Fruit fly (Drosophila melanogaster) whole organism, prepupa: ENCODE results near the gene Rbp.
A peak's percentile ranks its signal among the peaks of the same experiment; 100 is the strongest.

ENCODE experiments used
- Blimp-1 ChIP-seq: fragments of 200-800 bp; sonication (Bioruptor generic); optimal IDR thresholded peaks from 3 replicates; lab custom pipeline; 2017; ENCODE audit warnings: missing biosample characterization, missing genetic modification characterization, mild to moderate bottlenecking, moderate library complexity, missing genetic modification reagents
- CG10631 ChIP-seq: fragments of 200-800 bp; sonication (Bioruptor generic); optimal IDR thresholded peaks from 2 replicates; lab custom pipeline; 2016; ENCODE audit warnings: missing biosample characterization, missing genetic modification characterization
- CG11294 ChIP-seq: fragments of 200-800 bp; sonication (Bioruptor generic); IDR thresholded peaks from 2 replicates; pipeline ENCODE4 v1.3.6; 2022; ENCODE audit warnings: missing biosample characterization, missing genetic modification characterization
- CG11762 ChIP-seq: fragments of 200-800 bp; sonication (Bioruptor generic); optimal IDR thresholded peaks from 3 replicates; lab custom pipeline; 2016; ENCODE audit warnings: missing biosample characterization, missing genetic modification characterization; ENCODE audit not compliant: insufficient read depth
- CG11902 ChIP-seq: fragments of 200-800 bp; sonication (Bioruptor generic); optimal IDR thresholded peaks from 3 replicates; lab custom pipeline; 2016; ENCODE audit warnings: missing biosample characterization, missing genetic modification characterization
- CG1621 ChIP-seq: fragments of 200-800 bp; sonication (Bioruptor generic); optimal IDR thresholded peaks from 3 replicates; lab custom pipeline; 2018; ENCODE audit warnings: missing biosample characterization, mild to moderate bottlenecking, missing genetic modification characterization
- CG32006 ChIP-seq: fragments of 200-800 bp; sonication (Bioruptor generic); optimal IDR thresholded peaks from 3 replicates; lab custom pipeline; 2017; ENCODE audit warnings: missing biosample characterization, mild to moderate bottlenecking, missing genetic modification characterization
- CG3919 ChIP-seq: fragments of 200-800 bp; sonication (Bioruptor generic); optimal IDR thresholded peaks from 3 replicates; lab custom pipeline; 2016; ENCODE audit warnings: missing biosample characterization, missing genetic modification characterization
- CG6276 ChIP-seq: fragments of 200-800 bp; sonication (Bioruptor generic); optimal IDR thresholded peaks from 2 replicates; lab custom pipeline; 2017; ENCODE audit warnings: missing biosample characterization, mild to moderate bottlenecking, missing genetic modification characterization
- CG6854 ChIP-seq: fragments of 200-800 bp; sonication (Bioruptor generic); optimal IDR thresholded peaks from 2 replicates; lab custom pipeline; 2017; ENCODE audit warnings: missing biosample characterization, mild to moderate bottlenecking, missing genetic modification characterization
- CG8119 ChIP-seq: fragments of 200-800 bp; sonication (Bioruptor generic); IDR thresholded peaks from 3 replicates; pipeline ENCODE4 v1.3.6; 2022; ENCODE audit warnings: missing biosample characterization, missing genetic modification characterization
- CG9139 ChIP-seq: fragments of 200-800 bp; sonication (Bioruptor generic); optimal IDR thresholded peaks from 3 replicates; lab custom pipeline; 2017; ENCODE audit warnings: missing biosample characterization, mild to moderate bottlenecking, missing genetic modification characterization
- Eip78C ChIP-seq: fragments of 200-800 bp; sonication (Bioruptor generic); peaks from one replicate; lab custom pipeline; 2016; ENCODE audit warnings: missing biosample characterization, missing genetic modification characterization
- Eip93F ChIP-seq: fragments of 200-800 bp; sonication (Bioruptor generic); optimal IDR thresholded peaks from 2 replicates; lab custom pipeline; 2016; ENCODE audit warnings: missing biosample characterization, mild to moderate bottlenecking, missing genetic modification characterization
- Gug ChIP-seq: fragments of 200-800 bp; sonication (Bioruptor generic); IDR thresholded peaks from 2 replicates; pipeline ENCODE4 v1.3.6; 2022; ENCODE audit warnings: missing biosample characterization, missing genetic modification characterization
- Hr38 ChIP-seq: sonication (Bioruptor generic); optimal IDR thresholded peaks from 2 replicates; lab custom pipeline; 2016; ENCODE audit warnings: missing biosample characterization, missing genetic modification characterization
- Hr39 ChIP-seq: fragments of 200-800 bp; sonication (Bioruptor generic); optimal IDR thresholded peaks from 2 replicates; lab custom pipeline; 2016; ENCODE audit warnings: missing biosample characterization, missing genetic modification characterization
- Hr4 ChIP-seq: fragments of 200-800 bp; sonication (Bioruptor generic); optimal IDR thresholded peaks from 3 replicates; lab custom pipeline; 2016; ENCODE audit warnings: missing biosample characterization, missing genetic modification characterization
- Lpt ChIP-seq: fragments of 200-800 bp; sonication (Bioruptor generic); optimal IDR thresholded peaks from 3 replicates; lab custom pipeline; 2016; ENCODE audit warnings: missing biosample characterization, missing genetic modification characterization
- OdsH ChIP-seq: fragments of 200-800 bp; sonication (Bioruptor generic); optimal IDR thresholded peaks from 3 replicates; lab custom pipeline; 2016; ENCODE audit warnings: missing biosample characterization, missing genetic modification characterization
- Smox ChIP-seq: fragments of 200-800 bp; sonication (Bioruptor generic); optimal IDR thresholded peaks from 3 replicates; lab custom pipeline; 2016; ENCODE audit warnings: missing biosample characterization, missing genetic modification characterization
- Sox14 ChIP-seq: fragments of 200-800 bp; sonication (Bioruptor generic); optimal IDR thresholded peaks from 3 replicates; lab custom pipeline; 2016; ENCODE audit warnings: missing biosample characterization, missing genetic modification characterization
- Sox15 ChIP-seq: fragments of 200-800 bp; sonication (Bioruptor generic); optimal IDR thresholded peaks from 3 replicates; lab custom pipeline; 2016; ENCODE audit warnings: missing biosample characterization, missing genetic modification characterization
- acj6 ChIP-seq: fragments of 200-800 bp; sonication (Bioruptor generic); optimal IDR thresholded peaks from 3 replicates; lab custom pipeline; 2016; ENCODE audit warnings: missing biosample characterization, missing genetic modification characterization
- cyc ChIP-seq: fragments of 200-800 bp; sonication (Bioruptor generic); optimal IDR thresholded peaks from 3 replicates; lab custom pipeline; 2016; ENCODE audit warnings: missing biosample characterization, missing genetic modification characterization
- dsx ChIP-seq: fragments of 200-800 bp; optimal IDR thresholded peaks from 3 replicates; lab custom pipeline; 2019; ENCODE audit warnings: missing biosample characterization, mild to moderate bottlenecking, missing genetic modification characterization, moderate library complexity; ENCODE audit not compliant: poor library complexity, severe bottlenecking
- fd59A ChIP-seq: fragments of 200-800 bp; sonication (Bioruptor generic); optimal IDR thresholded peaks from 2 replicates; lab custom pipeline; 2017; ENCODE audit warnings: missing biosample characterization, mild to moderate bottlenecking, missing genetic modification characterization, missing genetic modification reagents
- fkh ChIP-seq: fragments of 200-800 bp; sonication (Bioruptor generic); optimal IDR thresholded peaks from 3 replicates; lab custom pipeline; 2017; ENCODE audit warnings: missing biosample characterization, mild to moderate bottlenecking, missing genetic modification characterization, moderate library complexity
- lz ChIP-seq: fragments of 200-800 bp; sonication (Bioruptor generic); optimal IDR thresholded peaks from 3 replicates; lab custom pipeline; 2016; ENCODE audit warnings: missing biosample characterization, missing genetic modification characterization
- net ChIP-seq: fragments of 200-800 bp; sonication (Bioruptor generic); optimal IDR thresholded peaks from 3 replicates; lab custom pipeline; 2016; ENCODE audit warnings: missing biosample characterization, missing genetic modification characterization
- salr ChIP-seq, 2 experiments: fragments of 200-800 bp; sonication (Bioruptor generic); optimal IDR thresholded peaks; 3 replicates each; lab custom pipeline; 2016 to 2018; ENCODE audit warnings: missing biosample characterization in 2 of 2, missing genetic modification characterization in 2 of 2, mild to moderate bottlenecking in 1 of 2
- spab ChIP-seq: fragments of 200-800 bp; sonication (Bioruptor generic); optimal IDR thresholded peaks from 2 replicates; lab custom pipeline; 2017; ENCODE audit warnings: missing biosample characterization, mild to moderate bottlenecking, missing genetic modification characterization, missing genetic modification reagents
- ss ChIP-seq, 2 experiments: fragments of 200-800 bp; sonication (Bioruptor generic); optimal IDR thresholded peaks; 2 replicates in 1 of 2; 3 replicates in 1 of 2; lab custom pipeline; 2017 to 2018; ENCODE audit warnings: mild to moderate bottlenecking in 2 of 2, missing biosample characterization in 2 of 2, missing genetic modification characterization in 2 of 2, moderate library complexity in 1 of 2

Gene Rbp

dm6 chr3R:15427818-15428199 lies 53.4 kb downstream of the Rbp start (continued):
- TF ChIP-seq fd59A (GFP tag; lab: Kevin White, UChicago) (peak; percentile 8), Hr39 (GFP tag; lab: Kevin White, UChicago) (peak; percentile 92), CG8119 (peak; percentile 76), OdsH (peak; percentile 84), Hr4 (GFP tag; lab: Kevin White, UChicago) (peak; percentile 65), Sox14 (peak; percentile 90), CG10631 (GFP tag; lab: Kevin White, UChicago) (peak; percentile 74), cyc (GFP tag; lab: Kevin White, UChicago) (peak; percentile 85), net (GFP tag; lab: Kevin White, UChicago) (peak; percentile 83), CG9139 (GFP tag; lab: Kevin White, UChicago) (no peak), CG11762 (GFP tag; lab: Kevin White, UChicago) (peak; percentile 50), Sox15 (GFP tag; lab: Kevin White, UChicago) (peak; percentile 62), lz (peak; percentile 88), CG11902 (GFP tag; lab: Kevin White, UChicago) (peak; percentile 56), Gug (GFP tag; lab: Robert Waterston, UW) (peak; percentile 60), fkh (GFP tag; lab: Kevin White, UChicago) (no peak), Lpt (GFP tag; lab: Kevin White, UChicago) (peak; percentile 65), CG3919 (peak; percentile 80), CG1621 (peak; percentile 13), Eip93F (peak; percentile 70), dsx (peak; percentile 50), salr (GFP tag; optimal IDR thresholded peaks at IDR 0.05; lab: Kevin White, UChicago) (peak in 1 of 2 experiments; percentile 62), Eip78C (GFP tag; lab: Kevin White, UChicago) (peak; percentile 95), Smox (peak; percentile 93), Hr38 (GFP tag; lab: Kevin White, UChicago) (no peak), spab (GFP tag; lab: Kevin White, UChicago) (peak; percentile 10), CG32006 (GFP tag; lab: Kevin White, UChicago) (peak; percentile 85), CG6854 (GFP tag; lab: Kevin White, UChicago) (peak; percentile 11), CG11294 (no peak)

DNA sequence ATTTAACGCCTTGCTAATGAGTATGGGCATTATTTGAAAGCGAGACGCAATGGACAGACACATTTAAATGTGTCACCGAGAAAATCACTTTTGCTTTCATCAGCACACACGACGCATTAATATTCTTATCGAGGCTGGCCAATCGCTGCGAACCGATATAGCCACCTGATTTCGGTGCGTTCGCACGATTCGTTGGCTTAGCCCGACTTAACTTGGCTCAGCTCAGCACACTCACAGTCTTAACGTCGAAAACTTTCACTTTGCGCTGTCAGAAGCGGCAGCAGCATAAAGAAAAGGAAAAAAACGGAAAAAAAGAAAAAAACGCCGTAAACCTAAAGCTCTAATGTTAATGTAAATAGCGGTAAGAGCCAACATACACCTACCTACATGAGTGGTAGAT lies 55.9 kb downstream of the Rbp start:
- TF ChIP-seq Blimp-1 (GFP tag; lab: Kevin White, UChicago) (peak; percentile 23), CG3919 (no peak)

DNA sequence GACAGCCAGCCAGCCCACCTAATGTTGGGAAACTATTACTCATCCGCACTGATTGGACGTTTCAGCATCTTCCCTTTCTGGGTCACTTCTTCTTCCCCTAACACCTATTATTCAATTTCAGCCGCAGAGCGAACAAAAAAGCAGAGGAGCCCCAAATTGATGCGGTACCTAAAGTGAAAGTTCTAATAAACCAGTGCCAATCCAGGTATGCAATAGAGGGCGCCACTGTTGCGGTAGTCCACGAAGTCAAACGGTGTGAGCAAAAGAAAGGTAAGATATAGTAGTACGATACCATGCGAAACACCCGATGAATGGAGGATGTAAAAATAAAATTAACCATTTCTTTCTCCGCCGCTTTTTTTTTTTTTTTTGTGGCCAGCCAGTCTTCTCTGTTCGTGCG lies 56.7 kb downstream of the Rbp start:
- TF ChIP-seq CG10631 (GFP tag; lab: Kevin White, UChicago) (no peak), Hr4 (GFP tag; lab: Kevin White, UChicago) (no peak), ss (GFP tag; optimal IDR thresholded peaks at IDR 0.05; lab: Kevin White, UChicago) (no peak), Eip93F (no peak)

DNA sequence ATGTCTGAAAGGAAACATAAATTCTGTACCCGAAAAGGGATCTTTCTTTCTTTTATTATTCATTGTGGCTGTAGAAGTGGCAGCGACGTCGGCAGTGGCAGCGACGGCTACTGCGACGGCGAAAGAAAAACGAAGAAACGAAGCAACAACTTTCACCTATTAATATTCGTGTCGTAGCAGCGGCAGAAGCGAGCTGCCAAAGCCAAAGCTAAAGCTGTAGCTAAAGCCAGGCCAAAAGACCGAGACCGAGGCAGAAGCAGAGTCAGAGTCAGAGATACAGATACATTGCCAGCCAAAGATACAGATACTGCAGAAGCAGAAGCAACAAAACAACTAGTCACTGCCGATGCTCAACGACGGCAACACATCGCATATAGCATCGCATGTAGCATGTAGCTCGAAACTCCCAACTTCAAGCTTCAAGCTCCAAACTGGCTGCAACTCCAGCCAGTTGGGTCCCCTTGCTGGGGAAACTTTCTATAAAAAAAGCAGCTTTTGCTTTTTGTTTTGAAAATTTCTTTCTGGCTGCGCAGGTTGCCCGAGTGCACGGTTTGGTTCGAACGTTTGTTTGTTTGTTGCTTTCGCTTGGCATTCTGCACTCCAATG lies 59.0 kb downstream of the Rbp start:
- no peak for TF ChIP-seq acj6 (GFP tag; lab: Kevin White, UChicago)
- TF ChIP-seq Eip78C (GFP tag; lab: Kevin White, UChicago): peak; percentile 35
- peak; percentile 83 for TF ChIP-seq Blimp-1 (GFP tag; lab: Kevin White, UChicago)
- peak; percentile 86 for TF ChIP-seq CG6854 (GFP tag; lab: Kevin White, UChicago)
- TF ChIP-seq CG6276 (GFP tag; lab: Kevin White, UChicago): no peak

- TF ChIP-seq CG6854 (GFP tag; lab: Kevin White, UChicago) (peak; percentile 42), fd59A (GFP tag; lab: Kevin White, UChicago) (no peak), Blimp-1 (GFP tag; lab: Kevin White, UChicago) (peak; percentile 82)
- TF ChIP-seq, all 60 proteins: peak for 2
Observed at dm6 chr3R:15434676-15435075, 60.2 kb downstream of the Rbp start, which contains the start of gene CG6118. Gene CG6118 (minus strand): TSS chr3R:15434738.
